Worm (Caenorhabditis elegans) whole organism, late embryonic: ENCODE results near the gene D2096.9.
A peak's percentile ranks its signal among the peaks of the same experiment; 100 is the strongest.

Experiments used
- C08G9.2 ChIP-seq: sonication (generic microtip); optimal IDR thresholded peaks from 2 replicates; lab custom pipeline; 2016; ENCODE audit warnings: mild to moderate bottlenecking, missing genetic modification characterization, moderate library complexity, missing compliant biosample characterization
- C38D4.7 ChIP-seq: fragments of 200-800 bp; sonication (Bioruptor generic); optimal IDR thresholded peaks from 2 replicates; lab custom pipeline; 2018; ENCODE audit warnings: mild to moderate bottlenecking, missing genetic modification characterization, moderate library complexity, missing compliant biosample characterization
- F13H6.1 ChIP-seq: sonication (generic microtip); optimal IDR thresholded peaks from 2 replicates; lab custom pipeline; 2016; ENCODE audit warnings: missing genetic modification characterization, missing compliant biosample characterization
- K02D7.2 ChIP-seq: sonication (generic microtip); optimal IDR thresholded peaks from 2 replicates; lab custom pipeline; 2017; ENCODE audit warnings: mild to moderate bottlenecking, missing genetic modification characterization, missing compliant biosample characterization
- K09A11.1 ChIP-seq: sonication (generic microtip); optimal IDR thresholded peaks from 2 replicates; lab custom pipeline; 2017; ENCODE audit warnings: antibody characterized with exemption, mild to moderate bottlenecking, missing genetic modification characterization, missing compliant biosample characterization; ENCODE audit not compliant: insufficient read depth
- ahr-1 ChIP-seq: sonication (generic microtip); optimal IDR thresholded peaks from 2 replicates; lab custom pipeline; 2016; ENCODE audit warnings: missing genetic modification characterization, missing compliant biosample characterization
- ceh-18 ChIP-seq: sonication (generic microtip); optimal IDR thresholded peaks from 2 replicates; lab custom pipeline; 2016; ENCODE audit warnings: missing genetic modification characterization, missing compliant biosample characterization
- ceh-19 ChIP-seq: fragments of 200-800 bp; sonication (Bioruptor generic); optimal IDR thresholded peaks from 2 replicates; lab custom pipeline; 2018; ENCODE audit warnings: mild to moderate bottlenecking, missing genetic modification characterization, missing compliant biosample characterization
- ceh-22 ChIP-seq: sonication (generic microtip); optimal IDR thresholded peaks from 2 replicates; lab custom pipeline; 2017; ENCODE audit warnings: missing biosample characterization, missing genetic modification characterization
- ceh-30 ChIP-seq: fragments of 150-350 bp; optimal IDR thresholded peaks from 2 replicates; lab custom pipeline; 2014; ENCODE audit warnings: missing biosample characterization, missing genetic modification characterization
- ceh-31 ChIP-seq: sonication (generic microtip); optimal IDR thresholded peaks from 2 replicates; lab custom pipeline; 2016; ENCODE audit warnings: missing genetic modification characterization, missing compliant biosample characterization
- ceh-34 ChIP-seq: sonication (generic microtip); optimal IDR thresholded peaks from 2 replicates; lab custom pipeline; 2016; ENCODE audit warnings: mild to moderate bottlenecking, missing genetic modification characterization, missing compliant biosample characterization
- ceh-45 ChIP-seq: fragments of 200-800 bp; sonication (Bioruptor generic); IDR thresholded peaks from 2 replicates; pipeline ENCODE4 v1.3.6; 2022; ENCODE audit warnings: missing genetic modification reagents, missing genetic modification characterization, missing compliant biosample characterization
- ceh-9 ChIP-seq: sonication (generic microtip); optimal IDR thresholded peaks from 2 replicates; lab custom pipeline; 2016; ENCODE audit warnings: mild to moderate bottlenecking, missing genetic modification characterization, inconsistent platforms, missing compliant biosample characterization
- che-1 ChIP-seq: sonication (generic microtip); optimal IDR thresholded peaks from 2 replicates; lab custom pipeline; 2016; ENCODE audit warnings: mild to moderate bottlenecking, missing genetic modification characterization, missing compliant biosample characterization
- dmd-4 ChIP-seq: sonication (generic microtip); optimal IDR thresholded peaks from 2 replicates; lab custom pipeline; 2016; ENCODE audit warnings: borderline replicate concordance, missing genetic modification characterization, missing compliant biosample characterization
- dve-1 ChIP-seq: sonication (generic microtip); optimal IDR thresholded peaks from 2 replicates; lab custom pipeline; 2017; ENCODE audit warnings: antibody characterized with exemption, mild to moderate bottlenecking, missing genetic modification characterization, missing compliant biosample characterization
- elt-2 ChIP-seq: sonication (generic microtip); optimal IDR thresholded peaks from 2 replicates; lab custom pipeline; 2016; ENCODE audit warnings: missing genetic modification reagents, missing genetic modification characterization, missing compliant biosample characterization
- elt-4 ChIP-seq: sonication (generic microtip); optimal IDR thresholded peaks from 2 replicates; lab custom pipeline; 2016; ENCODE audit warnings: missing genetic modification characterization, missing compliant biosample characterization
- ets-4 ChIP-seq: sonication (generic microtip); optimal IDR thresholded peaks from 2 replicates; lab custom pipeline; 2016; ENCODE audit warnings: missing genetic modification characterization, missing compliant biosample characterization
- fax-1 ChIP-seq: sonication (generic microtip); optimal IDR thresholded peaks from 2 replicates; lab custom pipeline; 2016; ENCODE audit warnings: missing genotype, missing genetic modification characterization, missing compliant biosample characterization
- fkh-10 ChIP-seq: fragments of 150-350 bp; optimal IDR thresholded peaks from 2 replicates; lab custom pipeline; 2014; ENCODE audit warnings: missing biosample characterization, missing genetic modification reagents, missing genetic modification characterization
- fkh-6 ChIP-seq: sonication (generic microtip); optimal IDR thresholded peaks from 2 replicates; lab custom pipeline; 2016; ENCODE audit warnings: missing genetic modification characterization, missing compliant biosample characterization
- gmeb-2 ChIP-seq: sonication (generic microtip); optimal IDR thresholded peaks from 2 replicates; lab custom pipeline; 2016; ENCODE audit warnings: missing genetic modification characterization, inconsistent platforms, missing compliant biosample characterization
- hlh-13 ChIP-seq: fragments of 200-800 bp; sonication (Bioruptor generic); optimal IDR thresholded peaks from 2 replicates; lab custom pipeline; 2018; ENCODE audit warnings: mild to moderate bottlenecking, missing genetic modification characterization, missing compliant biosample characterization
- hlh-15 ChIP-seq: sonication (generic microtip); optimal IDR thresholded peaks from 2 replicates; lab custom pipeline; 2016; ENCODE audit warnings: missing genetic modification characterization, missing compliant biosample characterization
- hlh-6 ChIP-seq: sonication (generic microtip); optimal IDR thresholded peaks from 2 replicates; lab custom pipeline; 2016; ENCODE audit warnings: missing genotype, missing genetic modification characterization, missing compliant biosample characterization
- madf-2 ChIP-seq: sonication (generic microtip); optimal IDR thresholded peaks from 2 replicates; lab custom pipeline; 2017; ENCODE audit warnings: missing genetic modification characterization, missing compliant biosample characterization
- mec-3 ChIP-seq: sonication (generic microtip); optimal IDR thresholded peaks from 2 replicates; lab custom pipeline; 2016; ENCODE audit warnings: borderline replicate concordance, missing genetic modification characterization, missing compliant biosample characterization
- nfya-1 ChIP-seq: sonication (generic microtip); optimal IDR thresholded peaks from 2 replicates; lab custom pipeline; 2017; ENCODE audit warnings: missing genetic modification characterization, mild to moderate bottlenecking, missing compliant biosample characterization, antibody characterized with exemption, moderate library complexity
- nhr-11 ChIP-seq: fragments of 150-350 bp; optimal IDR thresholded peaks from 2 replicates; lab custom pipeline; 2014; ENCODE audit warnings: missing biosample characterization, missing genetic modification characterization
- nhr-232 ChIP-seq: sonication (generic microtip); optimal IDR thresholded peaks from 2 replicates; lab custom pipeline; 2016; ENCODE audit warnings: missing genetic modification characterization, missing compliant biosample characterization
- npax-4 ChIP-seq: sonication (generic microtip); optimal IDR thresholded peaks from 2 replicates; lab custom pipeline; 2016; ENCODE audit warnings: missing genetic modification characterization, missing compliant biosample characterization
- odd-2 ChIP-seq: sonication (generic microtip); optimal IDR thresholded peaks from 2 replicates; lab custom pipeline; 2017; ENCODE audit warnings: antibody characterized with exemption, mild to moderate bottlenecking, missing genetic modification characterization, missing compliant biosample characterization
- pat-9 ChIP-seq: fragments of 200-800 bp; sonication (Bioruptor generic); optimal IDR thresholded peaks from 2 replicates; lab custom pipeline; 2018; ENCODE audit warnings: mild to moderate bottlenecking, missing genetic modification characterization, moderate library complexity, missing compliant biosample characterization
- pax-1 ChIP-seq: fragments of 150-350 bp; optimal IDR thresholded peaks from 2 replicates; lab custom pipeline; 2014; ENCODE audit warnings: missing biosample characterization, missing genetic modification characterization
- pqm-1 ChIP-seq: sonication (generic microtip); optimal IDR thresholded peaks from 2 replicates; lab custom pipeline; 2016; ENCODE audit warnings: missing genetic modification characterization, missing compliant biosample characterization
- pros-1 ChIP-seq: fragments of 150-350 bp; optimal IDR thresholded peaks from 2 replicates; lab custom pipeline; 2014; ENCODE audit warnings: missing biosample characterization, missing genetic modification reagents, missing genetic modification characterization
- ref-2 ChIP-seq: sonication (generic microtip); optimal IDR thresholded peaks from 2 replicates; lab custom pipeline; 2016; ENCODE audit warnings: missing genetic modification characterization, missing compliant biosample characterization
- rnt-1 ChIP-seq: sonication (generic microtip); optimal IDR thresholded peaks from 2 replicates; lab custom pipeline; 2016; ENCODE audit warnings: missing genetic modification characterization, missing compliant biosample characterization
- sdc-2 ChIP-seq: sonication (generic microtip); optimal IDR thresholded peaks from 2 replicates; lab custom pipeline; 2016; ENCODE audit warnings: missing genotype, missing genetic modification characterization, missing compliant biosample characterization
- sox-4 ChIP-seq: sonication (generic microtip); optimal IDR thresholded peaks from 2 replicates; lab custom pipeline; 2017; ENCODE audit warnings: mild to moderate bottlenecking, missing genetic modification characterization, inconsistent platforms, missing compliant biosample characterization
- tbx-2 ChIP-seq: sonication (generic microtip); optimal IDR thresholded peaks from 2 replicates; lab custom pipeline; 2016; ENCODE audit warnings: missing genetic modification characterization, missing compliant biosample characterization
- tbx-7 ChIP-seq: sonication (generic microtip); optimal IDR thresholded peaks from 2 replicates; lab custom pipeline; 2016; ENCODE audit warnings: missing genotype, missing genetic modification characterization, missing compliant biosample characterization
- ttx-3 ChIP-seq: sonication (generic microtip); optimal IDR thresholded peaks from 2 replicates; lab custom pipeline; 2016; ENCODE audit warnings: missing genetic modification reagents, missing genetic modification characterization, missing compliant biosample characterization
- unc-3 ChIP-seq, 2 experiments: fragments of 200-800 bp in 1 of 2; sonication (Bioruptor generic) in 1 of 2; sonication (generic microtip) in 1 of 2; conservative IDR thresholded peaks in 1 of 2; optimal IDR thresholded peaks in 1 of 2; 2 replicates each; pipeline versions ENCODE4 v1.3.6 to Lab custom; 2016 to 2022; ENCODE audit warnings: missing compliant biosample characterization in 2 of 2, missing genetic modification characterization in 2 of 2, missing genetic modification reagents in 1 of 2
- unc-86 ChIP-seq: sonication (generic microtip); optimal IDR thresholded peaks from 2 replicates; lab custom pipeline; 2016; ENCODE audit warnings: missing genetic modification characterization, missing compliant biosample characterization
- ztf-16 ChIP-seq: sonication (generic microtip); optimal IDR thresholded peaks from 2 replicates; lab custom pipeline; 2017; ENCODE audit warnings: missing genetic modification characterization, missing compliant biosample characterization

D2096.9 gene

ce11 chrIV:8376923-8377322, 5.7 kb downstream of the D2096.9 start:
- no peak for TF ChIP-seq C38D4.7
- no peak for TF ChIP-seq madf-2
- no peak for TF ChIP-seq tbx-2 (tag; lab: Kevin White, UChicago)
- no peak for TF ChIP-seq ets-4 (tag; lab: Kevin White, UChicago)
- no peak for TF ChIP-seq K02D7.2 (tag; lab: Kevin White, UChicago)
- no peak for TF ChIP-seq tbx-7 (tag; lab: Kevin White, UChicago)
- TF ChIP-seq pax-1: no peak
- TF ChIP-seq gmeb-2 (tag; lab: Kevin White, UChicago): no peak
- TF ChIP-seq ztf-16 (tag; lab: Kevin White, UChicago): no peak
- TF ChIP-seq ceh-9 (tag; lab: Kevin White, UChicago): no peak
- TF ChIP-seq hlh-6 (tag; lab: Kevin White, UChicago): no peak
- no peak for TF ChIP-seq elt-2 (tag; lab: Kevin White, UChicago)
- TF ChIP-seq C08G9.2 (tag; lab: Kevin White, UChicago): no peak
- no peak for TF ChIP-seq ceh-30 (tag; lab: Kevin White, UChicago)
- TF ChIP-seq nfya-1 (tag; lab: Kevin White, UChicago): no peak
- no peak for TF ChIP-seq pros-1 (tag; lab: Kevin White, UChicago)
- TF ChIP-seq ceh-18 (tag; lab: Kevin White, UChicago): no peak

ce11 chrIV:8375381-8375780, 7.2 kb downstream of the D2096.9 start:
- TF ChIP-seq ets-4 (tag; lab: Kevin White, UChicago) (peak; percentile 34), sdc-2 (tag; lab: Kevin White, UChicago) (peak; percentile 77), nfya-1 (tag; lab: Kevin White, UChicago) (peak; percentile 67), ceh-34 (tag; lab: Kevin White, UChicago) (peak; percentile 87), fax-1 (peak; percentile 66), mec-3 (tag; lab: Kevin White, UChicago) (no peak), sox-4 (tag; lab: Kevin White, UChicago) (peak; percentile 78), nhr-11 (tag; lab: Kevin White, UChicago) (no peak), unc-3 (GFP tag; conservative IDR thresholded peaks at IDR 0.05; lab: Robert Waterston, UW) (peak; percentile 65; the same call in 1 of the 2 replicates), unc-3 (tag; optimal IDR thresholded peaks at IDR 0.05; lab: Kevin White, UChicago) (peak; percentile 79), unc-86 (tag; lab: Kevin White, UChicago) (peak; percentile 84), dve-1 (tag; lab: Kevin White, UChicago) (peak; percentile 85), pat-9 (tag; lab: Kevin White, UChicago) (peak; percentile 87), pqm-1 (tag; lab: Kevin White, UChicago) (peak; percentile 16), hlh-13 (GFP tag; lab: Kevin White, UChicago) (peak; percentile 83), ttx-3 (tag; lab: Kevin White, UChicago) (peak; percentile 82), tbx-7 (tag; lab: Kevin White, UChicago) (peak; percentile 34), ref-2 (tag; lab: Kevin White, UChicago) (peak; percentile 92), ceh-31 (tag; lab: Kevin White, UChicago) (peak; percentile 72), ceh-22 (tag; lab: Kevin White, UChicago) (no peak), odd-2 (tag; lab: Kevin White, UChicago) (peak; percentile 79), F13H6.1 (tag; lab: Kevin White, UChicago) (peak; percentile 64), fkh-6 (peak; percentile 80), pros-1 (tag; lab: Kevin White, UChicago) (peak; percentile 49), hlh-15 (tag; lab: Kevin White, UChicago) (peak; percentile 67), rnt-1 (tag; lab: Kevin White, UChicago) (peak; percentile 50), hlh-6 (tag; lab: Kevin White, UChicago) (peak; percentile 89), nhr-232 (tag; lab: Kevin White, UChicago) (peak; percentile 82), ceh-19 (GFP tag; lab: Kevin White, UChicago) (peak; percentile 75), ceh-18 (tag; lab: Kevin White, UChicago) (peak; percentile 59), pax-1 (no peak), ahr-1 (tag; lab: Kevin White, UChicago) (peak; percentile 33), gmeb-2 (tag; lab: Kevin White, UChicago) (peak; percentile 81), tbx-2 (tag; lab: Kevin White, UChicago) (peak; percentile 86), fkh-10 (GFP tag; lab: Kevin White, UChicago) (peak; percentile 73), K09A11.1 (tag; lab: Kevin White, UChicago) (peak; percentile 67), ceh-45 (peak; percentile 52; the same call in 1 of the 2 replicates), dmd-4 (tag; lab: Kevin White, UChicago) (peak; percentile 31), npax-4 (tag; lab: Kevin White, UChicago) (peak; percentile 77), che-1 (tag; lab: Kevin White, UChicago) (peak; percentile 86), elt-4 (tag; lab: Kevin White, UChicago) (no peak), ceh-9 (tag; lab: Kevin White, UChicago) (peak; percentile 9), elt-2 (tag; lab: Kevin White, UChicago) (peak; percentile 94)
